Worm (Caenorhabditis elegans) whole organism, midembryonic: ENCODE results near the gene F53E10.6.

ENCODE experiments used
- T22C8.4 ChIP-seq: fragments of 200-800 bp; sonication (Bioruptor generic); IDR thresholded peaks from 2 replicates; pipeline ENCODE4 v1.3.6; 2022; ENCODE audit warnings: missing genetic modification characterization, missing compliant biosample characterization
- cog-1 ChIP-seq: sonication (generic microtip); optimal IDR thresholded peaks from 2 replicates; lab custom pipeline; 2016; ENCODE audit warnings: missing genetic modification characterization, missing compliant biosample characterization
- flt-1 ChIP-seq: fragments of 200-800 bp; sonication (Bioruptor generic); IDR thresholded peaks from 2 replicates; pipeline ENCODE4 v1.3.6; 2022; ENCODE audit warnings: missing genetic modification characterization, missing compliant biosample characterization
- klf-2 ChIP-seq: fragments of 200-800 bp; sonication (Bioruptor generic); conservative IDR thresholded peaks from 2 replicates; pipeline ENCODE4 v1.3.6; 2022; ENCODE audit warnings: missing genetic modification reagents, missing genetic modification characterization, missing compliant biosample characterization
- ref-1 ChIP-seq: fragments of 200-800 bp; sonication (Bioruptor generic); conservative IDR thresholded peaks from 2 replicates; pipeline ENCODE4 v1.3.6; 2022; ENCODE audit warnings: missing genetic modification reagents, missing genetic modification characterization, missing compliant biosample characterization
- tab-1 ChIP-seq: fragments of 200-800 bp; sonication (Bioruptor generic); IDR thresholded peaks from 2 replicates; pipeline ENCODE4 v1.3.6; 2022; ENCODE audit warnings: missing genetic modification characterization, missing compliant biosample characterization
- ztf-23 ChIP-seq: fragments of 200-800 bp; sonication (Bioruptor generic); IDR thresholded peaks from 2 replicates; pipeline ENCODE4 v1.3.6; 2022; ENCODE audit warnings: missing genetic modification reagents, missing genetic modification characterization, missing compliant biosample characterization
- ztf-29 ChIP-seq: fragments of 200-800 bp; sonication (Bioruptor generic); IDR thresholded peaks from 2 replicates; pipeline ENCODE4 v1.3.6; 2022; ENCODE audit warnings: missing genetic modification reagents, missing genetic modification characterization, missing compliant biosample characterization

DNA sequence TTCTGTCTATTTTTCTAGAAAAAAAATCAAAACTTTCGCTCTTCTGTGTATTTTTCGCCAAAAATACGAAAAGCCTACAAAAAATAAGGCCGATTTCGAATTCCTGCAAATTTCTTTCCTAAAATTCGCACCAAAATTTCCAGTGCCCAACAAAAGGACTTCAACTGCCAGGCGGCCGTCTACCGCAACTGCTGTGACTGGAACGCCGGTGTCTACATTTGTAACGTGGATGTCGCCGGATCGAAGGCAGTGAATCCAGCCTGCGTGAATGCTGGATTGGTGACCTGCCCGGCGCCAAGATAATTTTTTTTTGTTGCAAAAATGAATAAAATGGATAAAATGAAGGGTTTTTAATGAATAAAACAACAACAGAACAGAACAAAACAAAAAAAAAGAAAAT lies 1.0 kb downstream of the F53E10.6 start:
- TF ChIP-seq T22C8.4: no peak
- TF ChIP-seq tab-1 (GFP tag; lab: Robert Waterston, UW): no peak
- TF ChIP-seq ztf-29: no peak
- no peak for TF ChIP-seq flt-1 (GFP tag; lab: Robert Waterston, UW)
- TF ChIP-seq klf-2 (GFP tag; lab: Robert Waterston, UW): no peak
- no peak for TF ChIP-seq ztf-23 (GFP tag; lab: Robert Waterston, UW)
- TF ChIP-seq cog-1 (tag; lab: Kevin White, UChicago): no peak
- TF ChIP-seq ref-1: no peak
